Fruit fly (Drosophila melanogaster): ENCODE data around the gene Cdk2.
A peak's percentile ranks its signal among the peaks of the same experiment; 100 is the strongest.

The Cdk2 gene

DNA sequence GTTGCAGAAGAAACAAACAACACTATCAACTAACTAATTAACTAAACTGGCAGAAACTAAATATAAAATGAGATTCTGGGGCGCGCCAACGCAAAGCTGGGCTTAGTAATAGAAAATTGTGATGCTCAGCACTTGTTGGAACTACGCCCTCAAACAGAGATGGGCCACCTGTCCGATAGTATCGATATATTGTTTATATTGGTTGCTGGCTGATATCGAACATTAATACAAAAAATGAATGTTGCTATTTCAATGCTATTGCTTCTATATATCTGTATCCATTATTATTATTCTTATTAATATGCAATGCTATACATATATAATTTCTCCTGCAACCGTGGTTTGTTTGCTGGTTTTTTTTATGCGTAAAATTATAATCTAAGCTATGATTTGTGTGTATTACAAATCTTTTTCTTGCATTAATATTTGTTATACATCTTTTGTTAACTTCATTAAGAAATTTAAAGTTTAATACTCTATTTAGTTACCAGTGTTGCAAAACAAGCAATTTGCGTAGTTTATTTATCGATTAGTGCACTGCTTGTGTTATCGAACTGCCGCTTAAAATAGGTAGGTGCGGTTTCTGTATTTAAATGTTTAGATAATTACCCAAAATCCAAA is 26.9 kb downstream of the Cdk2 start, which contains the start of gene CG31195 (continued):
- TF ChIP-seq Blimp-1 (GFP tag; optimal IDR thresholded peaks at IDR 0.05) (no peak), CG8478 (optimal IDR thresholded peaks at IDR 0.05) (no peak), shn (GFP tag; optimal IDR thresholded peaks at IDR 0.05) (no peak), CG14014 (GFP tag; IDR thresholded peaks at IDR 0.05) (no peak), Mes4 (GFP tag; optimal IDR thresholded peaks at IDR 0.05) (no peak), Bdp1 (GFP tag; optimal IDR thresholded peaks at IDR 0.05) (no peak), CG9215 (GFP tag; IDR thresholded peaks at IDR 0.05) (no peak), wdn (GFP tag; IDR thresholded peaks at IDR 0.05) (no peak), dan (GFP tag; IDR thresholded peaks at IDR 0.05) (no peak), CG17385 (GFP tag; optimal IDR thresholded peaks at IDR 0.05) (no peak), Rfx (GFP tag; IDR thresholded peaks at IDR 0.05) (no peak), ssp (GFP tag; IDR thresholded peaks at IDR 0.05) (no peak), Atf3 (GFP tag; optimal IDR thresholded peaks at IDR 0.05) (no peak), Dp (GFP tag; optimal IDR thresholded peaks at IDR 0.05) (peak; percentile 62), Sry-β (GFP tag; optimal IDR thresholded peaks at IDR 0.05) (peak; percentile 47), CG11398 (GFP tag; optimal IDR thresholded peaks at IDR 0.05) (no peak)

DNA sequence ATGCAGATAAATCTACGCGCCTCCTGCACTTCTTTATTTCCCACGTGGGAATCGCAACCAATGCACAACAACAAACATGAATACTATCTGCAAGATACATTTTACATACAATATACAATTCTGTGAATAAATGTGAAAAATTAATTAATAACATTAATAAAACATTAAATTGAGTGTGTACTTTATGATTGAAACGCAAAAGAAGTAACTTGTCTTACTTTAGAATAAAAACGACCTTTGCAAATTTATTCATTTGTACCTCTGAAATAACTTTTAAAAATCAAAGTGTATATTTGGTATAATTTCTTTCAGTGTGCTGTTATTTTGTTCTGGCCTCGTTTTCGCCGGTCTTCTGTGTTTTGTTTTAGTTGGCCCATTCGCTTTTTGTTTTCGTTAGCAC is 28.6 kb downstream of the Cdk2 start:
- TF ChIP-seq corto (GFP tag; optimal IDR thresholded peaks at IDR 0.05) = peak; percentile 6
- TF ChIP-seq CG7987 (GFP tag; optimal IDR thresholded peaks at IDR 0.05) = no peak
- no peak for TF ChIP-seq croc (GFP tag; conservative IDR thresholded peaks at IDR 0.05)
- TF ChIP-seq CG15479 (GFP tag; optimal IDR thresholded peaks at IDR 0.05) = peak; percentile 10
- TF ChIP-seq Drgx (GFP tag; IDR thresholded peaks at IDR 0.05) = peak; percentile 58; the same call in 1 of the 2 replicates
- TF ChIP-seq Neu2 (GFP tag; optimal IDR thresholded peaks at IDR 0.05; ENCODE audit: borderline replicate concordance) = no peak
- TF ChIP-seq lbe (GFP tag; optimal IDR thresholded peaks at IDR 0.05) = peak; percentile 51
- no peak for TF ChIP-seq Jarid2 (GFP tag; optimal IDR thresholded peaks at IDR 0.05)

DNA sequence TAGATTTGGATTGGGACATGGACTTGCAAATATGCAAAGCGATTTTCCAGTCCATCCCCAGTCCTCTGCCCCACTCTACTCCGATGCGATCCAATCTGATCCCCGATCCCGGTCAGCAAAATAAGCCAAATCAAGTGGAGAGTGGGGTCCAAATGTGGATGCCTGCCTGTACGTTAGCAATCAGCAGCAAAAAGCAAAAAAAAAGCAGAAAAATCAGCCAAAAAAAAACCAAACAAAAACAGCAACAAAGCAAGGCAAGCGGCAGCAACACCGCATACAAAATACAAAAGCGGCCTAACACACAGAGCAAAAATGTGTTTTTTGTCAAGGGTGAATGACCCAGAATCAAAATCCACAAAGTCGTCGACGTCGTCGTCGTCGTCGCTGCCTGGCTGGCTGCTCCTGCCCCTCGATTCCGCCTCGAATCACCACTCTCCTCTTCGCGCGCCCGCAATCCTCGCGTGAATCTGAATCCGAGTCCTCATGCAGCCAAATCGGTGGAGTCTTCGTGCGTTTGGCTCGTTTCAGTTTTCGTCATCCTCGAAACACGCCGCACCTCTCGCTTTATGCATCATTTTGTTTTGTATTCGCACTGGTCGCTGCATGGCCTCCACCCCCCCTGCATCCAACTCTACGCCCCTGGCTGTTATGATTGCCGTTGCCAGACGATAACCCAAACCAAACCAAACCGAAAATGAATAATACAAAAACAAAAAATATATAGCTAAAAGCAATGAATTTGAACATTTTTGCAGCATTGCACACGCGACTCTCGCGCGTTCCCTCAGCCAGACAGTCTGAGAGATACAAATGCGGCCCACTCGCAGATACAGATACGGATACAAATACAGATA is 30.1 kb downstream of the Cdk2 start:
- TF ChIP-seq cwo (GFP tag; optimal IDR thresholded peaks at IDR 0.05) (no peak), lbe (GFP tag; optimal IDR thresholded peaks at IDR 0.05) (peak; percentile 77), sd (tag; optimal IDR thresholded peaks at IDR 0.05) (no peak), Ada2b (GFP tag; IDR thresholded peaks at IDR 0.05) (no peak), CG18764 (GFP tag; optimal IDR thresholded peaks at IDR 0.05) (no peak), CG12659 (GFP tag; optimal IDR thresholded peaks at IDR 0.05) (no peak), Dbx (GFP tag; IDR thresholded peaks at IDR 0.05) (no peak), CG17802 (tag; optimal IDR thresholded peaks at IDR 0.05) (no peak), HLHmδ (GFP tag; optimal IDR thresholded peaks at IDR 0.05) (no peak), abd-A (tag; optimal IDR thresholded peaks at IDR 0.05) (no peak), pros (GFP tag; optimal IDR thresholded peaks at IDR 0.05) (no peak), CG9437 (GFP tag; optimal IDR thresholded peaks at IDR 0.05) (no peak), CG7786 (GFP tag; optimal IDR thresholded peaks at IDR 0.05) (no peak), HLH3B (GFP tag; IDR thresholded peaks at IDR 0.05) (no peak), bcd (GFP tag; optimal IDR thresholded peaks at IDR 0.05) (no peak), Jarid2 (GFP tag; optimal IDR thresholded peaks at IDR 0.05) (no peak), chinmo (GFP tag; IDR thresholded peaks at IDR 0.05; ENCODE audit: partially characterized antibody) (no peak), H2.0 (GFP tag; IDR thresholded peaks at IDR 0.05) (no peak), Med (GFP tag) (peak; percentile 48), disco-r (GFP tag; optimal IDR thresholded peaks at IDR 0.05) (no peak), croc (GFP tag; conservative IDR thresholded peaks at IDR 0.05) (no peak), Vsx1 (GFP tag; optimal IDR thresholded peaks at IDR 0.05) (no peak), Ets65A (GFP tag) (peak; percentile 70), CG15479 (GFP tag; optimal IDR thresholded peaks at IDR 0.05) (peak; percentile 70), crc (GFP tag; optimal IDR thresholded peaks at IDR 0.05) (no peak), mirr (GFP tag; optimal IDR thresholded peaks at IDR 0.05) (no peak), stc (GFP tag; IDR thresholded peaks at IDR 0.05) (no peak)

Measured in whole organism, embryonic.